Worm (Caenorhabditis elegans): ENCODE measurements around the gene F14H12.6.

The F14H12.6 gene

DNA sequence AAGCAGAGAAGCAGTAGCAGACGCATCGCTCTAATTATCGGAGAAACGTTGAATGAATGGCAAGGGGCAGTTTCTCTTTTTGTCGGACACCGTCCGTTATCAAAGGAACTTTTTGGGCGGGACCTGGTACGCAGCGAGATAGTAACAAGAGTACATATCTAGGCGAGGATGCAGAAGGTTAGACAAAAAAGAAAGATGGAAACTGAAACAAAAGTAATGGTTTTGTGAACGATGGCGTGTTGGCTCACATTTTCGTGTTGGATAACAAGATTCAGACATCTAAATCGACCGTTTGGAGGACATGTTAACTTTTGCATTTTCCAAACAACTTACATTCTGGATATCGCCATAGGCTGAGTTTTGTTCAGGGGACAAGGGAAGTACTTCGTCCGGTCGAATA lies at the start of gene F14H12.6:
F14H12.6 (minus strand) TSS at position 101 of the 400 bp plus-strand sequence.
- TF ChIP-seq nfya-1 (tag; optimal IDR thresholded peaks at IDR 0.05) (no peak), ztf-16 (tag; optimal IDR thresholded peaks at IDR 0.05) (no peak)

DNA sequence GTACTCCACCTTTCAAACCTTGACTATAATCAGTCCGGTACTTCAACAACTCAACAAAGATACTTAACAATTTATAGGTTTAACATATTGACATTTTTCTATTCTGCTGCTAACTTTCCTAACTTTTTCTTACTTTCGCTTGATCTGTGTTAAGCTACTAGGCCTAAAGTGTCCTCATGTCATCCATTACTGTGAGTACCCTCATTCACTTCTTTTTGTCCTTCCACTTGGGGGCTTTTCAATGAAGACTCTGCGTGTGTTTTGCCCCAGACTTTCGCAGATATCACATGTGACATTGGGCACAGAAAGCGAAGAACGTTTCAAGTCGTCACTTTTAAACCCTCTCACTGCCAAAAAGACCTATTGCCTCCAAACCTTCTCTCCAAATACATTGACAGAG lies 47.4 kb upstream of the F14H12.6 start:
- TF ChIP-seq nfya-1 (tag; optimal IDR thresholded peaks at IDR 0.05) = no peak
- TF ChIP-seq unc-3 (GFP tag; conservative IDR thresholded peaks at IDR 0.05) = no peak
- no peak for TF ChIP-seq unc-3 (tag; optimal IDR thresholded peaks at IDR 0.05)
- TF ChIP-seq hlh-30 (tag; optimal IDR thresholded peaks at IDR 0.05; ENCODE audit: insufficient read depth) = no peak
- TF ChIP-seq Y22D7AL.16 (tag; optimal IDR thresholded peaks at IDR 0.05) = no peak
- TF ChIP-seq fax-1 (tag; optimal IDR thresholded peaks at IDR 0.05) = no peak
- no peak for TF ChIP-seq ceh-14 (tag; optimal IDR thresholded peaks at IDR 0.05)
- TF ChIP-seq F13H6.1 (tag; optimal IDR thresholded peaks at IDR 0.05) = no peak
- no peak for TF ChIP-seq lin-11 (tag; optimal IDR thresholded peaks at IDR 0.05)
- no peak for TF ChIP-seq gmeb-2 (tag; optimal IDR thresholded peaks at IDR 0.05)
- no peak for TF ChIP-seq ceh-19 (GFP tag; optimal IDR thresholded peaks at IDR 0.05)
- TF ChIP-seq sox-4 (tag; optimal IDR thresholded peaks at IDR 0.05) = no peak
- no peak for TF ChIP-seq pat-9 (tag; optimal IDR thresholded peaks at IDR 0.05)
- TF ChIP-seq pqm-1 (tag; optimal IDR thresholded peaks at IDR 0.05) = no peak
- no peak for TF ChIP-seq ceh-6 (GFP tag; optimal IDR thresholded peaks at IDR 0.05)
- no peak for TF ChIP-seq fkh-6 (tag; optimal IDR thresholded peaks at IDR 0.05)
- TF ChIP-seq tbx-7 (tag; optimal IDR thresholded peaks at IDR 0.05) = no peak

ce11 chrX:4402854-4403253 lies 45.5 kb upstream of the F14H12.6 start, which contains the start of gene D1079.1:
TSS of gene D1079.1 (plus strand) at chrX:4403154.
- TF ChIP-seq nhr-232 (tag; optimal IDR thresholded peaks at IDR 0.05) (no peak), mec-3 (tag; optimal IDR thresholded peaks at IDR 0.05; ENCODE audit: borderline replicate concordance) (no peak), ceh-2 (tag; optimal IDR thresholded peaks at IDR 0.05) (no peak), syd-9 (tag; optimal IDR thresholded peaks at IDR 0.05) (no peak), lim-6 (tag; optimal IDR thresholded peaks at IDR 0.05) (no peak), hlh-6 (tag; optimal IDR thresholded peaks at IDR 0.05) (no peak), C08G9.2 (tag; optimal IDR thresholded peaks at IDR 0.05) (no peak), ceh-34 (tag; optimal IDR thresholded peaks at IDR 0.05) (no peak), unc-55 (GFP tag; optimal IDR thresholded peaks at IDR 0.05) (no peak)

DNA sequence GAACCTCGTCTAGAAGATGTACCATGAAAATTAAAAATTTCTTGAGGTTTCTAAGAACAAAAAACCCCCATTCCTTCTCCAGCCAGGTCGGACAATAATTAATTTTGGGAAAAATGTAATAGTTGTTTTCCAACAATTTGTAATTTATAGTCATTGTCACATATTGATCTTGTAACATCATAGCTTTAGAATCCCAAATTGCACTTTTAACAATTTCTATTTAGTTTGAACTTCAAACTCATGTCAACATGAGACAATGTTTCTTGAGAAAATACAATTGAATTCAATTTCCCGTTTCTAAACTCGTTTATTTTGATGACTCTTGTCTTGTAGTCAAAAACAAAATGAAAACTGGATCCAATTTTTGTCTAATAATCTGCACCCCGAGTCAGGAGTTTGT lies 42.9 kb upstream of the F14H12.6 start:
- TF ChIP-seq ttx-3 (tag; optimal IDR thresholded peaks at IDR 0.05) (no peak), Y22D7AL.16 (tag; optimal IDR thresholded peaks at IDR 0.05) (no peak), ceh-30 (tag; optimal IDR thresholded peaks at IDR 0.05) (no peak), T23F11.4 (GFP tag; optimal IDR thresholded peaks at IDR 0.05) (no peak), rnt-1 (tag; optimal IDR thresholded peaks at IDR 0.05) (no peak), ceh-31 (tag; optimal IDR thresholded peaks at IDR 0.05) (no peak), ceh-24 (tag; optimal IDR thresholded peaks at IDR 0.05) (no peak), elt-4 (tag; optimal IDR thresholded peaks at IDR 0.05) (no peak), syd-9 (tag; optimal IDR thresholded peaks at IDR 0.05) (no peak), ceh-48 (tag; optimal IDR thresholded peaks at IDR 0.05) (no peak), pag-3 (tag; optimal IDR thresholded peaks at IDR 0.05; ENCODE audit: borderline replicate concordance) (no peak)

ce11 chrX:4397460-4397859 lies 40.1 kb upstream of the F14H12.6 start:
- TF ChIP-seq sox-2 (GFP tag; IDR thresholded peaks at IDR 0.05) = no peak
- TF ChIP-seq eyg-1 (tag; optimal IDR thresholded peaks at IDR 0.05) = no peak
- TF ChIP-seq ceh-14 (tag; optimal IDR thresholded peaks at IDR 0.05) = no peak
- TF ChIP-seq unc-3 (GFP tag; conservative IDR thresholded peaks at IDR 0.05) = no peak
- TF ChIP-seq unc-3 (tag; optimal IDR thresholded peaks at IDR 0.05) = no peak
- no peak for TF ChIP-seq nfya-1 (tag; optimal IDR thresholded peaks at IDR 0.05)
- no peak for TF ChIP-seq pha-4 (tag; optimal IDR thresholded peaks at IDR 0.05)
- TF ChIP-seq ceh-45 (GFP tag; IDR thresholded peaks at IDR 0.05) = no peak
- no peak for TF ChIP-seq ama-1 (optimal IDR thresholded peaks at IDR 0.05)
- TF ChIP-seq rnt-1 (tag; optimal IDR thresholded peaks at IDR 0.05) = no peak
- no peak for TF ChIP-seq pros-1 (tag; optimal IDR thresholded peaks at IDR 0.05)
- TF ChIP-seq C38D4.7 (GFP tag; optimal IDR thresholded peaks at IDR 0.05) = no peak
- no peak for TF ChIP-seq zip-5 (tag; optimal IDR thresholded peaks at IDR 0.05)
- no peak for TF ChIP-seq dve-1 (tag; optimal IDR thresholded peaks at IDR 0.05)
- TF ChIP-seq npax-4 (tag; optimal IDR thresholded peaks at IDR 0.05) = no peak
- TF ChIP-seq ahr-1 (tag; optimal IDR thresholded peaks at IDR 0.05) = no peak
- no peak for TF ChIP-seq pat-9 (tag; optimal IDR thresholded peaks at IDR 0.05)
- no peak for TF ChIP-seq madf-2 (tag; optimal IDR thresholded peaks at IDR 0.05)
